Fruit fly (Drosophila melanogaster) whole organism, embryonic: ENCODE data around the gene CG31098.
A peak's percentile ranks its signal among the peaks of the same experiment; 100 is the strongest.

Experiments
- CG11560 ChIP-seq: fragments of 200-800 bp; sonication (Bioruptor generic); IDR thresholded peaks from 3 replicates; pipeline ENCODE4 v1.3.6; 2022; ENCODE audit warnings: missing biosample characterization, missing genetic modification characterization
- CG11696 ChIP-seq: fragments of 200-800 bp; sonication (Bioruptor generic); IDR thresholded peaks from 2 replicates; pipeline ENCODE4 v1.3.6; 2022; ENCODE audit warnings: missing biosample characterization, missing genetic modification characterization
- CG12219 ChIP-seq: fragments of 200-800 bp; sonication (Bioruptor generic); optimal IDR thresholded peaks from 3 replicates; lab custom pipeline; 2018; ENCODE audit warnings: missing biosample characterization, mild to moderate bottlenecking, missing genetic modification characterization
- CG14667 ChIP-seq: fragments of 200-800 bp; sonication (Bioruptor generic); IDR thresholded peaks from 2 replicates; pipeline ENCODE4 v1.3.6; 2022; ENCODE audit warnings: missing biosample characterization, missing genetic modification characterization
- CG14965 ChIP-seq: fragments of 200-800 bp; sonication (Bioruptor generic); optimal IDR thresholded peaks from 2 replicates; lab custom pipeline; 2016; ENCODE audit warnings: missing biosample characterization, missing genetic modification characterization, borderline replicate concordance
- CG17802 ChIP-seq: fragments of 200-800 bp; sonication (Bioruptor generic); optimal IDR thresholded peaks from 2 replicates; lab custom pipeline; 2018; ENCODE audit warnings: missing biosample characterization, mild to moderate bottlenecking, missing genetic modification characterization, moderate library complexity
- CG18011 ChIP-seq: fragments of 200-800 bp; sonication (Bioruptor generic); optimal IDR thresholded peaks from 2 replicates; lab custom pipeline; 2017; ENCODE audit warnings: missing biosample characterization, missing genetic modification characterization, mild to moderate bottlenecking, moderate library complexity, missing genotype
- CG1832 ChIP-seq: fragments of 200-800 bp; sonication (Bioruptor generic); optimal IDR thresholded peaks from 2 replicates; lab custom pipeline; 2017; ENCODE audit warnings: missing biosample characterization, mild to moderate bottlenecking, missing genetic modification characterization, inconsistent platforms
- CG18599 ChIP-seq: fragments of 200-800 bp; sonication (Bioruptor generic); optimal IDR thresholded peaks from 3 replicates; lab custom pipeline; 2017; ENCODE audit warnings: missing biosample characterization, missing genetic modification characterization, mild to moderate bottlenecking, moderate library complexity, missing genetic modification reagents
- CG3163 ChIP-seq: fragments of 200-800 bp; sonication (Bioruptor generic); optimal IDR thresholded peaks from 3 replicates; lab custom pipeline; 2016; ENCODE audit warnings: missing biosample characterization, missing genetic modification characterization
- CG3726 ChIP-seq: fragments of 200-800 bp; sonication (Bioruptor generic); IDR thresholded peaks from 3 replicates; pipeline ENCODE4, ENCODE4 v1.3.6; 2022; ENCODE audit warnings: missing biosample characterization, missing genetic modification characterization
- CG3847 ChIP-seq: fragments of 200-800 bp; sonication (Bioruptor generic); IDR thresholded peaks from 2 replicates; pipeline ENCODE4 v1.3.6; 2022; ENCODE audit warnings: missing biosample characterization, missing genetic modification characterization
- CG3995 ChIP-seq: fragments of 200-800 bp; sonication (Bioruptor generic); optimal IDR thresholded peaks from 3 replicates; lab custom pipeline; 2016; ENCODE audit warnings: missing biosample characterization, missing genetic modification characterization
- CG4820 ChIP-seq: fragments of 200-800 bp; sonication (Bioruptor generic); optimal IDR thresholded peaks from 3 replicates; lab custom pipeline; 2016; ENCODE audit warnings: missing biosample characterization, missing genetic modification characterization
- CG6254 ChIP-seq: fragments of 200-800 bp; sonication (Bioruptor generic); optimal IDR thresholded peaks from 3 replicates; lab custom pipeline; 2017; ENCODE audit warnings: mild to moderate bottlenecking, missing biosample characterization, missing genetic modification reagents, missing genetic modification characterization
- CG7271 ChIP-seq: fragments of 200-800 bp; sonication (Bioruptor generic); optimal IDR thresholded peaks from 2 replicates; lab custom pipeline; 2018; ENCODE audit warnings: missing biosample characterization, mild to moderate bottlenecking, missing genetic modification characterization, moderate library complexity
- CG8478 ChIP-seq: fragments of >200 bp; optimal IDR thresholded peaks from 2 replicates; lab custom pipeline; 2018
- CG9609 ChIP-seq: fragments of 200-800 bp; sonication (Bioruptor generic); optimal IDR thresholded peaks from 3 replicates; lab custom pipeline; 2016; ENCODE audit warnings: missing biosample characterization, missing genetic modification characterization
- D ChIP-seq, 2 experiments: fragments of 200-800 bp in 1 of 2; fragments of >200 bp in 1 of 2; sonication (Bioruptor generic) in 1 of 2; optimal IDR thresholded peaks; 2 replicates in 1 of 2; 3 replicates in 1 of 2; lab custom pipeline; 2017; ENCODE audit warnings: mild to moderate bottlenecking in 1 of 2, missing biosample characterization in 1 of 2, missing genetic modification characterization in 1 of 2, missing genetic modification reagents in 1 of 2
- Dad ChIP-seq: fragments of 200-800 bp; sonication (Bioruptor generic); optimal IDR thresholded peaks from 3 replicates; lab custom pipeline; 2016; ENCODE audit warnings: missing biosample characterization, missing genetic modification characterization
- Dfd ChIP-seq, 2 experiments: fragments of >200 bp; optimal IDR thresholded peaks; 2 replicates each; lab custom pipeline; 2017; ENCODE audit warnings: missing biosample characterization in 2 of 2, missing genetic modification characterization in 2 of 2
- Dip3 ChIP-seq: fragments of 200-800 bp; sonication (Bioruptor generic); optimal IDR thresholded peaks from 3 replicates; lab custom pipeline; 2016; ENCODE audit warnings: missing biosample characterization, missing genetic modification characterization
- Dll ChIP-seq: fragments of 200-800 bp; sonication (Bioruptor generic); IDR thresholded peaks from 4 replicates; pipeline ENCODE4 v1.3.6; 2022; ENCODE audit warnings: missing biosample characterization, missing genetic modification characterization; ENCODE audit not compliant: partially characterized antibody
- E2f1 ChIP-seq: fragments of 200-800 bp; sonication (Bioruptor generic); IDR thresholded peaks from 2 replicates; pipeline ENCODE4 v1.3.6; 2022; ENCODE audit warnings: missing biosample characterization, missing genetic modification characterization
- Fer2 ChIP-seq: fragments of 200-800 bp; sonication (Bioruptor generic); optimal IDR thresholded peaks from 2 replicates; lab custom pipeline; 2018; ENCODE audit warnings: missing biosample characterization, mild to moderate bottlenecking, missing genetic modification characterization, moderate library complexity
- Hmr ChIP-seq: fragments of 200-800 bp; sonication (Bioruptor generic); optimal IDR thresholded peaks from 3 replicates; lab custom pipeline; 2017; ENCODE audit warnings: mild to moderate bottlenecking, missing biosample characterization, missing genetic modification reagents, missing genetic modification characterization
- MESR4 ChIP-seq: fragments of 200-800 bp; sonication (Bioruptor generic); optimal IDR thresholded peaks from 2 replicates; lab custom pipeline; 2018; ENCODE audit warnings: missing biosample characterization, mild to moderate bottlenecking, missing genetic modification characterization, moderate library complexity
- Med ChIP-seq: fragments of 200-800 bp; sonication (Bioruptor generic); peaks from one replicate; lab custom pipeline; 2016; ENCODE audit warnings: missing biosample characterization, missing genetic modification characterization, mild to moderate bottlenecking, inconsistent platforms, moderate library complexity
- Meics ChIP-seq: fragments of 200-800 bp; sonication (Bioruptor generic); optimal IDR thresholded peaks from 2 replicates; lab custom pipeline; 2017; ENCODE audit warnings: missing biosample characterization, mild to moderate bottlenecking, missing genetic modification characterization
- Pdp1 ChIP-seq, 2 experiments: fragments of 200-800 bp; sonication (Bioruptor generic); optimal IDR thresholded peaks; 3 replicates each; lab custom pipeline; 2016; ENCODE audit warnings: missing biosample characterization in 2 of 2, missing genetic modification characterization in 2 of 2, mild to moderate bottlenecking in 1 of 2, moderate library complexity in 1 of 2
- Scr ChIP-seq: fragments of 200-800 bp; sonication (Bioruptor generic); IDR thresholded peaks from 2 replicates; pipeline ENCODE4 v1.3.6; 2022; ENCODE audit warnings: missing biosample characterization, missing genetic modification characterization; ENCODE audit not compliant: partially characterized antibody
- bsh ChIP-seq, 2 experiments: fragments of 200-800 bp; sonication (Bioruptor generic); optimal IDR thresholded peaks; 2 replicates each; lab custom pipeline; 2017 to 2018; ENCODE audit warnings: mild to moderate bottlenecking in 2 of 2, missing biosample characterization in 2 of 2, missing genetic modification characterization in 2 of 2, moderate library complexity in 1 of 2
- chinmo ChIP-seq: fragments of 200-800 bp; sonication (Bioruptor generic); IDR thresholded peaks from 4 replicates; pipeline ENCODE4 v1.3.6; 2022; ENCODE audit warnings: missing biosample characterization, missing genetic modification characterization; ENCODE audit not compliant: partially characterized antibody
- disco-r ChIP-seq: fragments of 200-800 bp; sonication (Bioruptor generic); optimal IDR thresholded peaks from 2 replicates; lab custom pipeline; 2016; ENCODE audit warnings: missing biosample characterization, missing genetic modification characterization
- kah ChIP-seq: fragments of 200-800 bp; sonication (Bioruptor generic); optimal IDR thresholded peaks from 2 replicates; lab custom pipeline; 2018; ENCODE audit warnings: missing biosample characterization, mild to moderate bottlenecking, missing genetic modification characterization
- knrl ChIP-seq: fragments of 200-800 bp; sonication (Bioruptor generic); IDR thresholded peaks from 3 replicates; pipeline ENCODE4 v1.3.6; 2022; ENCODE audit warnings: missing biosample characterization, missing genetic modification characterization; ENCODE audit not compliant: partially characterized antibody
- mam ChIP-seq: fragments of 200-800 bp; sonication (Bioruptor generic); optimal IDR thresholded peaks from 3 replicates; lab custom pipeline; 2016; ENCODE audit warnings: missing biosample characterization, missing genetic modification characterization
- otp ChIP-seq: fragments of 200-800 bp; sonication (Bioruptor generic); IDR thresholded peaks from 3 replicates; pipeline ENCODE4, ENCODE4 v1.3.6; 2022; ENCODE audit warnings: missing biosample characterization, missing genetic modification characterization
- pho ChIP-seq: fragments of 200-800 bp; sonication (Bioruptor generic); optimal IDR thresholded peaks from 2 replicates; lab custom pipeline; 2016; ENCODE audit warnings: missing biosample characterization, missing genetic modification characterization
- pum ChIP-seq: fragments of 200-800 bp; sonication (Bioruptor generic); optimal IDR thresholded peaks from 2 replicates; lab custom pipeline; 2016; ENCODE audit warnings: missing biosample characterization, missing genetic modification characterization
- ro ChIP-seq: fragments of 200-800 bp; sonication (Bioruptor generic); IDR thresholded peaks from 2 replicates; pipeline ENCODE4 v1.3.6; 2022; ENCODE audit warnings: missing biosample characterization, missing genetic modification characterization
- sc ChIP-seq, 3 experiments: fragments of >200 bp in 2 of 3; fragments of 200-800 bp in 1 of 3; sonication (Bioruptor generic) in 1 of 3; optimal IDR thresholded peaks; 2 replicates in 2 of 3; 3 replicates in 1 of 3; lab custom pipeline; 2017; ENCODE audit warnings: mild to moderate bottlenecking in 1 of 3, missing biosample characterization in 1 of 3, missing genetic modification characterization in 1 of 3, missing genetic modification reagents in 1 of 3
- stwl ChIP-seq: fragments of 200-800 bp; sonication (Bioruptor generic); optimal IDR thresholded peaks from 3 replicates; lab custom pipeline; 2018; ENCODE audit warnings: missing biosample characterization, mild to moderate bottlenecking, missing genetic modification characterization, moderate library complexity
- tap ChIP-seq: fragments of 200-800 bp; optimal IDR thresholded peaks from 3 replicates; lab custom pipeline; 2019; ENCODE audit warnings: missing biosample characterization, mild to moderate bottlenecking, missing genetic modification characterization, moderate library complexity
- tgo ChIP-seq: fragments of 200-800 bp; sonication (Bioruptor generic); IDR thresholded peaks from 3 replicates; pipeline ENCODE4 v1.3.6; 2022; ENCODE audit warnings: missing biosample characterization, missing genetic modification characterization
- trem ChIP-seq: fragments of 200-800 bp; optimal IDR thresholded peaks from 3 replicates; lab custom pipeline; 2019; ENCODE audit warnings: missing biosample characterization, mild to moderate bottlenecking, missing genetic modification characterization, moderate library complexity
- tup ChIP-seq: fragments of 200-800 bp; sonication (Bioruptor generic); optimal IDR thresholded peaks from 2 replicates; lab custom pipeline; 2016; ENCODE audit warnings: missing biosample characterization, mild to moderate bottlenecking, missing genetic modification characterization, moderate library complexity

The CG31098 gene

dm6 chr3R:25249145-25250141 is 43.3 kb downstream of the CG31098 start, which contains the start of gene Nup358 (continued):
- TF ChIP-seq pum (GFP tag; lab: Kevin White, UChicago) = no peak
- TF ChIP-seq E2f1 (GFP tag; lab: Robert Waterston, UW) = 0 out of 2 replicates have a peak, but pooled peaks have one; percentile 19
- no peak for TF ChIP-seq mam (GFP tag; lab: Kevin White, UChicago)
- TF ChIP-seq tap = no peak
- no peak for TF ChIP-seq kah
- no peak for TF ChIP-seq Fer2
- TF ChIP-seq CG3847 (GFP tag; lab: Robert Waterston, UW) = no peak
- TF ChIP-seq bsh (GFP tag; optimal IDR thresholded peaks at IDR 0.05; lab: Kevin White, UChicago) = no peak
- TF ChIP-seq Hmr (GFP tag; lab: Kevin White, UChicago) = no peak
- TF ChIP-seq Scr (GFP tag; lab: Robert Waterston, UW) = peak; percentile 98
- TF ChIP-seq D (optimal IDR thresholded peaks at IDR 0.05; lab: Kevin White, UChicago) = no peak
- no peak for TF ChIP-seq D (GFP tag; optimal IDR thresholded peaks at IDR 0.05; lab: Kevin White, UChicago)
- TF ChIP-seq CG3726 = no peak
- TF ChIP-seq CG7271 (tag; lab: Kevin White, UChicago) = no peak
- no peak for TF ChIP-seq CG18011 (GFP tag; lab: Kevin White, UChicago)
- peak; percentile 96 for TF ChIP-seq Dll (GFP tag; lab: Robert Waterston, UW)
- TF ChIP-seq CG18599 (GFP tag; lab: Kevin White, UChicago) = no peak
- TF ChIP-seq CG9609 = no peak
- TF ChIP-seq CG14667 (GFP tag; lab: Robert Waterston, UW) = no peak
- no peak for TF ChIP-seq Dad (GFP tag; lab: Kevin White, UChicago)
- TF ChIP-seq disco-r (GFP tag; lab: Kevin White, UChicago) = no peak
- TF ChIP-seq otp (GFP tag; lab: Robert Waterston, UW) = no peak
- no peak for TF ChIP-seq tgo (GFP tag; lab: Robert Waterston, UW)
- peak; percentile 98 for TF ChIP-seq knrl
- TF ChIP-seq Pdp1 (GFP tag; optimal IDR thresholded peaks at IDR 0.05; lab: Kevin White, UChicago) = no peak
- no peak for TF ChIP-seq CG11560 (tag; lab: Robert Waterston, UW)
- peak; percentile 5 for TF ChIP-seq pho (GFP tag; lab: Kevin White, UChicago)
- TF ChIP-seq MESR4 (GFP tag; lab: Kevin White, UChicago) = peak; percentile 24
- TF ChIP-seq Meics = no peak
- TF ChIP-seq CG6254 (GFP tag; lab: Kevin White, UChicago) = no peak
- peak; percentile 98 for TF ChIP-seq chinmo
- TF ChIP-seq CG3995 (GFP tag; lab: Kevin White, UChicago) = peak; percentile 53
- peak; percentile 64 for TF ChIP-seq trem (tag; lab: Kevin White, UChicago)
- TF ChIP-seq sc (optimal IDR thresholded peaks at IDR 0.05; lab: Kevin White, UChicago) = no peak
- TF ChIP-seq sc (GFP tag; optimal IDR thresholded peaks at IDR 0.05; lab: Kevin White, UChicago) = no peak
- no peak for TF ChIP-seq ro (GFP tag; lab: Robert Waterston, UW)
- TF ChIP-seq Dip3 (GFP tag; lab: Kevin White, UChicago) = no peak
- no peak for TF ChIP-seq CG11696 (GFP tag; lab: Robert Waterston, UW)
- TF ChIP-seq CG8478 (lab: Kevin White, UChicago) = no peak
- TF ChIP-seq stwl (tag; lab: Kevin White, UChicago) = peak; percentile 62
- no peak for TF ChIP-seq tup (GFP tag; lab: Kevin White, UChicago)
- TF ChIP-seq Dfd (GFP tag; optimal IDR thresholded peaks at IDR 0.05; lab: Kevin White, UChicago) = no peak
- TF ChIP-seq CG12219 = no peak
- TF ChIP-seq CG4820 (GFP tag; lab: Kevin White, UChicago) = no peak
- TF ChIP-seq CG1832 (GFP tag; lab: Kevin White, UChicago) = no peak
- TF ChIP-seq CG17802 (tag; lab: Kevin White, UChicago) = no peak
- TF ChIP-seq Med = peak; percentile 72
- TF ChIP-seq CG14965 (GFP tag; lab: Kevin White, UChicago) = no peak
- no peak for TF ChIP-seq CG3163
